Fruit fly (Drosophila melanogaster) whole organism, embryonic: ENCODE results near the gene Cont.

Experiments used
- ATbp ChIP-seq: fragments of 200-800 bp; sonication (Bioruptor generic); optimal IDR thresholded peaks from 2 replicates; lab custom pipeline; 2017; ENCODE audit warnings: missing biosample characterization, mild to moderate bottlenecking, missing genetic modification characterization, missing genetic modification reagents
- Bgb ChIP-seq: fragments of 200-800 bp; sonication (Bioruptor generic); IDR thresholded peaks from 2 replicates; pipeline ENCODE4 v1.3.6; 2022; ENCODE audit warnings: missing biosample characterization, missing genetic modification characterization; ENCODE audit not compliant: partially characterized antibody
- CG10321 ChIP-seq: fragments of 200-800 bp; sonication (Bioruptor generic); IDR thresholded peaks from 2 replicates; pipeline ENCODE4 v1.3.6; 2022; ENCODE audit warnings: missing biosample characterization, missing genetic modification characterization
- CG12942 ChIP-seq: fragments of 200-800 bp; sonication (Bioruptor generic); optimal IDR thresholded peaks from 3 replicates; lab custom pipeline; 2016; ENCODE audit warnings: missing biosample characterization, missing genetic modification characterization
- CG13296 ChIP-seq: fragments of 200-800 bp; sonication (Bioruptor generic); optimal IDR thresholded peaks from 3 replicates; lab custom pipeline; 2018; ENCODE audit warnings: missing biosample characterization, mild to moderate bottlenecking, missing genetic modification characterization
- CG13894 ChIP-seq: fragments of 200-800 bp; sonication (Bioruptor generic); optimal IDR thresholded peaks from 3 replicates; lab custom pipeline; 2018; ENCODE audit warnings: missing biosample characterization, mild to moderate bottlenecking, missing genetic modification characterization, moderate library complexity
- CG14860 ChIP-seq: fragments of 200-800 bp; sonication (Bioruptor generic); IDR thresholded peaks from 3 replicates; pipeline ENCODE4 v1.3.6; 2022; ENCODE audit warnings: missing biosample characterization, missing genetic modification characterization; ENCODE audit not compliant: partially characterized antibody
- CG1529 ChIP-seq: fragments of 200-800 bp; sonication (Bioruptor generic); optimal IDR thresholded peaks from 3 replicates; lab custom pipeline; 2018; ENCODE audit warnings: missing biosample characterization, missing genetic modification characterization
- CG15514 ChIP-seq: fragments of 200-800 bp; sonication (Bioruptor generic); optimal IDR thresholded peaks from 3 replicates; lab custom pipeline; 2017; ENCODE audit warnings: missing biosample characterization, missing genetic modification characterization, mild to moderate bottlenecking, moderate library complexity, missing genetic modification reagents
- CG15601 ChIP-seq: fragments of 200-800 bp; sonication (Bioruptor generic); optimal IDR thresholded peaks from 3 replicates; lab custom pipeline; 2019; ENCODE audit warnings: missing biosample characterization, mild to moderate bottlenecking, missing genetic modification characterization, moderate library complexity
- CG16779 ChIP-seq: fragments of 200-800 bp; sonication (Bioruptor generic); IDR thresholded peaks from 2 replicates; pipeline ENCODE4 v1.3.6; 2022; ENCODE audit warnings: missing biosample characterization, missing genetic modification characterization
- CG17328 ChIP-seq: fragments of 200-800 bp; sonication (Bioruptor generic); IDR thresholded peaks from 2 replicates; pipeline ENCODE4 v1.3.6; 2022; ENCODE audit warnings: missing biosample characterization, missing genetic modification characterization
- CG17361 ChIP-seq: fragments of 200-800 bp; sonication (Bioruptor generic); IDR thresholded peaks from 3 replicates; pipeline ENCODE4 v1.3.6; 2022; ENCODE audit warnings: missing biosample characterization, missing genetic modification characterization
- CG17612 ChIP-seq: fragments of 200-800 bp; sonication (Bioruptor generic); IDR thresholded peaks from 2 replicates; pipeline ENCODE4 v1.3.6; 2022; ENCODE audit warnings: missing biosample characterization, missing genetic modification characterization
- CG17802 ChIP-seq: fragments of 200-800 bp; sonication (Bioruptor generic); optimal IDR thresholded peaks from 2 replicates; lab custom pipeline; 2018; ENCODE audit warnings: missing biosample characterization, mild to moderate bottlenecking, missing genetic modification characterization, moderate library complexity
- CG4854 ChIP-seq: fragments of 200-800 bp; sonication (Bioruptor generic); optimal IDR thresholded peaks from 2 replicates; lab custom pipeline; 2016; ENCODE audit warnings: missing biosample characterization, missing genetic modification characterization, inconsistent platforms
- CG5953 ChIP-seq: fragments of 200-800 bp; sonication (Bioruptor generic); IDR thresholded peaks from 2 replicates; pipeline ENCODE4 v1.3.6; 2022; ENCODE audit warnings: missing biosample characterization, missing genetic modification characterization
- CG6765 ChIP-seq: fragments of 200-800 bp; sonication (Bioruptor generic); optimal IDR thresholded peaks from 3 replicates; lab custom pipeline; 2017; ENCODE audit warnings: missing biosample characterization, mild to moderate bottlenecking, missing genetic modification characterization
- CG7271 ChIP-seq: fragments of 200-800 bp; sonication (Bioruptor generic); optimal IDR thresholded peaks from 2 replicates; lab custom pipeline; 2018; ENCODE audit warnings: missing biosample characterization, mild to moderate bottlenecking, missing genetic modification characterization, moderate library complexity
- CG7987 ChIP-seq: fragments of 200-800 bp; sonication (Bioruptor generic); optimal IDR thresholded peaks from 2 replicates; lab custom pipeline; 2018; ENCODE audit warnings: missing biosample characterization, mild to moderate bottlenecking, missing genetic modification characterization, moderate library complexity
- CkIIα-i1 ChIP-seq: fragments of 200-800 bp; sonication (Bioruptor generic); IDR thresholded peaks from 2 replicates; pipeline ENCODE4 v1.3.6; 2022; ENCODE audit warnings: missing biosample characterization, missing genetic modification characterization
- CrebB ChIP-seq: fragments of 200-800 bp; sonication (Bioruptor generic); optimal IDR thresholded peaks from 3 replicates; lab custom pipeline; 2018; ENCODE audit warnings: missing biosample characterization, mild to moderate bottlenecking, missing genetic modification characterization
- Dek ChIP-seq: fragments of 200-800 bp; sonication (Bioruptor generic); optimal IDR thresholded peaks from 3 replicates; lab custom pipeline; 2019; ENCODE audit warnings: missing biosample characterization, mild to moderate bottlenecking, missing genetic modification characterization, moderate library complexity
- Dref ChIP-seq: fragments of 200-800 bp; sonication (Bioruptor generic); IDR thresholded peaks from 2 replicates; pipeline ENCODE4 v1.3.6; 2022; ENCODE audit warnings: missing biosample characterization, missing genetic modification characterization
- E2f1 ChIP-seq: fragments of 200-800 bp; sonication (Bioruptor generic); IDR thresholded peaks from 2 replicates; pipeline ENCODE4 v1.3.6; 2022; ENCODE audit warnings: missing biosample characterization, missing genetic modification characterization
- E2f2 ChIP-seq: fragments of 200-800 bp; sonication (Bioruptor generic); IDR thresholded peaks from 2 replicates; pipeline ENCODE4 v1.3.6; 2022; ENCODE audit warnings: missing biosample characterization, missing genetic modification characterization
- Eip74EF ChIP-seq, 2 experiments: fragments of 200-800 bp in 1 of 2; fragments of >200 bp in 1 of 2; sonication (Bioruptor generic) in 1 of 2; optimal IDR thresholded peaks; 2 replicates each; lab custom pipeline; 2017 to 2019; ENCODE audit warnings: missing biosample characterization in 2 of 2, missing genetic modification characterization in 2 of 2, mild to moderate bottlenecking in 1 of 2, moderate library complexity in 1 of 2
- Gug ChIP-seq: fragments of 200-800 bp; sonication (Bioruptor generic); IDR thresholded peaks from 4 replicates; pipeline ENCODE4 v1.3.6; 2022; ENCODE audit warnings: missing biosample characterization, missing genetic modification characterization
- H2.0 ChIP-seq: fragments of 200-800 bp; sonication (Bioruptor generic); IDR thresholded peaks from 2 replicates; pipeline ENCODE4 v1.3.6; 2022; ENCODE audit warnings: missing biosample characterization, missing genetic modification characterization
- HHEX ChIP-seq: fragments of 200-800 bp; sonication (Bioruptor generic); optimal IDR thresholded peaks from 3 replicates; lab custom pipeline; 2017; ENCODE audit warnings: missing biosample characterization, mild to moderate bottlenecking, missing genetic modification characterization, missing genetic modification reagents
- Nf-YC ChIP-seq: fragments of 200-800 bp; optimal IDR thresholded peaks from 3 replicates; lab custom pipeline; 2019; ENCODE audit warnings: missing biosample characterization, mild to moderate bottlenecking, missing genetic modification characterization, moderate library complexity
- Oaz ChIP-seq: fragments of 200-800 bp; sonication (Bioruptor generic); IDR thresholded peaks from 2 replicates; pipeline ENCODE4 v1.3.6; 2022; ENCODE audit warnings: missing biosample characterization, missing genetic modification characterization
- Poxn ChIP-seq: fragments of 200-800 bp; sonication (Bioruptor generic); IDR thresholded peaks from 2 replicates; pipeline ENCODE4 v1.3.6; 2022; ENCODE audit warnings: missing biosample characterization, missing genetic modification characterization
- Rx ChIP-seq: fragments of 200-800 bp; sonication (Bioruptor generic); IDR thresholded peaks from 2 replicates; pipeline ENCODE4 v1.3.6; 2022; ENCODE audit warnings: missing biosample characterization, missing genetic modification characterization
- Six4 ChIP-seq: fragments of 200-800 bp; sonication (Bioruptor generic); optimal IDR thresholded peaks from 2 replicates; lab custom pipeline; 2016; ENCODE audit warnings: missing biosample characterization, missing genetic modification characterization
- Trl ChIP-seq, 3 experiments: fragments of >200 bp in 2 of 3; fragments of 200-800 bp in 1 of 3; sonication (Bioruptor generic) in 1 of 3; optimal IDR thresholded peaks; 2 replicates in 1 of 3; 3 replicates in 2 of 3; lab custom pipeline; 2016 to 2017; ENCODE audit warnings: missing biosample characterization in 1 of 3, missing genetic modification characterization in 1 of 3
- ash1 ChIP-seq: fragments of 200-800 bp; sonication (Bioruptor generic); optimal IDR thresholded peaks from 2 replicates; lab custom pipeline; 2018; ENCODE audit warnings: missing biosample characterization, mild to moderate bottlenecking, missing genetic modification characterization
- caup ChIP-seq: fragments of 200-800 bp; sonication (Bioruptor generic); optimal IDR thresholded peaks from 3 replicates; lab custom pipeline; 2017; ENCODE audit warnings: missing biosample characterization, mild to moderate bottlenecking, missing genetic modification characterization, moderate library complexity; ENCODE audit not compliant: severe bottlenecking
- gsb ChIP-seq: fragments of 200-800 bp; sonication (Bioruptor generic); IDR thresholded peaks from 2 replicates; pipeline ENCODE4 v1.3.6; 2022; ENCODE audit warnings: missing biosample characterization, missing genetic modification characterization
- hkb ChIP-seq, 2 experiments: fragments of 200-800 bp in 1 of 2; fragments of >200 bp in 1 of 2; sonication (Bioruptor generic) in 1 of 2; IDR thresholded peaks in 1 of 2; optimal IDR thresholded peaks in 1 of 2; 2 replicates each; pipeline versions ENCODE4 v1.3.6 to Lab custom; 2017 to 2022; ENCODE audit warnings: missing biosample characterization in 1 of 2, missing genetic modification characterization in 1 of 2
- jing ChIP-seq: fragments of 200-800 bp; sonication (Bioruptor generic); optimal IDR thresholded peaks from 2 replicates; lab custom pipeline; 2018; ENCODE audit warnings: missing biosample characterization, mild to moderate bottlenecking, missing genetic modification characterization
- ken ChIP-seq: fragments of 200-800 bp; sonication (Bioruptor generic); IDR thresholded peaks from 3 replicates; pipeline ENCODE4 v1.3.6; 2022; ENCODE audit warnings: missing biosample characterization, missing genetic modification characterization
- lbe ChIP-seq: fragments of 200-800 bp; sonication (Bioruptor generic); optimal IDR thresholded peaks from 2 replicates; lab custom pipeline; 2016; ENCODE audit warnings: missing biosample characterization, mild to moderate bottlenecking, missing genetic modification characterization
- maf-S ChIP-seq: fragments of 200-800 bp; sonication (Bioruptor generic); optimal IDR thresholded peaks from 2 replicates; lab custom pipeline; 2016; ENCODE audit warnings: missing biosample characterization, missing genetic modification characterization
- repo ChIP-seq: fragments of 200-800 bp; sonication (Bioruptor generic); optimal IDR thresholded peaks from 2 replicates; lab custom pipeline; 2016; ENCODE audit warnings: missing biosample characterization, missing genetic modification characterization
- sim ChIP-seq: fragments of 200-800 bp; sonication (Bioruptor generic); IDR thresholded peaks from 2 replicates; pipeline ENCODE4 v1.3.6; 2022; ENCODE audit warnings: missing biosample characterization, missing genetic modification characterization
- sqz ChIP-seq: fragments of 200-800 bp; sonication (Bioruptor generic); optimal IDR thresholded peaks from 3 replicates; lab custom pipeline; 2018; ENCODE audit warnings: missing biosample characterization, mild to moderate bottlenecking, missing genetic modification characterization
- wor ChIP-seq: fragments of 200-800 bp; sonication (Bioruptor generic); IDR thresholded peaks from 2 replicates; pipeline ENCODE4 v1.3.6; 2022; ENCODE audit warnings: missing biosample characterization, missing genetic modification characterization

The Cont gene

DNA sequence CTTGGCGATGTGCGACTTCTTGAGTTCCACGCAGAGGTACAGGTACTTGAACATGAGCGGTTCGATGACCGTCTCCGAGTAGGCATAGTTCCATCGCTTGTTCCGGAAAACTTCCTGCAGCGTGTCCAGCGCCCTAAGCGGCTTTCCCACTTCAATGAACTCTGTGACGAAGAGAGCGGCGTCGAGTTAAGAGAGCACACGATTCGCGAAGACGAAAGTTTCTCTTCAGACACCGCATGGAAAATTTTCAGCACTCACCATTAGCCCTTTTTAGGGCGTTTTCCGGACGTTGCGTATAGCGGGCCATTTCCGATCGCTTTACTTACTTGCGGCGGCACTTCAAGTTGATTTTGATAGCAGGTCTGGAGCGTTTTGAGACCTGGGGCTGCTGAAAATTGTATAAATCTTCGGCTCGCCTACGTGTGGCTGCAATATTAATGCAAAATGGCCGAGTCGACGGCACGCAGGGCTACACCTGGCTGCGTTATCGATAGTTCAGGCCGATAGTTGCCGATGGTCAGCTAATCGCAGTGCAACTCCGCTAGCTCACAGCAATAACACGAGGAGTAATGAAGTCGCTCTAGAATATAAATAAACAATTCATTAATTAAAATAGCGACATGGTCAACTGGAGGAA is 52.5 kb downstream of the Cont start, which contains the start of the genes eIF3a and CG1074 (continued):
- TF ChIP-seq CG12942: peak; percentile 22
- peak; percentile 52 for TF ChIP-seq CG17802 (tag; lab: Kevin White, UChicago)
- TF ChIP-seq ATbp: no peak
- TF ChIP-seq Rx (GFP tag; lab: Robert Waterston, UW): no peak
- TF ChIP-seq maf-S: peak; percentile 65
- TF ChIP-seq E2f2 (GFP tag; lab: Robert Waterston, UW): peak; percentile 66
- TF ChIP-seq CG15514 (GFP tag; lab: Kevin White, UChicago): peak; percentile 91
- peak; percentile 76 for TF ChIP-seq Trl (optimal IDR thresholded peaks at IDR 0.05; lab: Kevin White, UChicago)
- peak; percentile 75 for TF ChIP-seq Trl (GFP tag; optimal IDR thresholded peaks at IDR 0.05; lab: Kevin White, UChicago)
- 0 out of 2 replicates have a peak, but pooled peaks have one; percentile 65 for TF ChIP-seq CG16779 (GFP tag; lab: Robert Waterston, UW)
- TF ChIP-seq Dref (GFP tag; lab: Robert Waterston, UW): peak; percentile 98
- TF ChIP-seq caup: peak; percentile 78
- peak; percentile 31; the same call in 1 of the 2 replicates for TF ChIP-seq H2.0
- TF ChIP-seq E2f1 (GFP tag; lab: Robert Waterston, UW): peak; percentile 49; the same call in 1 of the 2 replicates
- TF ChIP-seq CkIIα-i1 (GFP tag; lab: Robert Waterston, UW): no peak
- peak; percentile 55 for TF ChIP-seq CG15601 (tag; lab: Kevin White, UChicago)
- peak; percentile 70 for TF ChIP-seq CrebB (tag; lab: Kevin White, UChicago)
- no peak for TF ChIP-seq Dek (tag; lab: Kevin White, UChicago)
- TF ChIP-seq CG6765 (GFP tag; lab: Kevin White, UChicago): peak; percentile 73
- TF ChIP-seq Bgb (GFP tag; lab: Robert Waterston, UW): peak; percentile 99
- peak; percentile 45; the same call in 1 of the 3 replicates for TF ChIP-seq ken
- peak; percentile 50; the same call in 1 of the 2 replicates for TF ChIP-seq CG17328 (GFP tag; lab: Robert Waterston, UW)
- TF ChIP-seq Poxn (GFP tag; lab: Robert Waterston, UW): no peak
- TF ChIP-seq wor: no peak
- no peak for TF ChIP-seq sqz (GFP tag; lab: Kevin White, UChicago)
- TF ChIP-seq CG14860 (GFP tag; lab: Robert Waterston, UW): peak; percentile 97
- TF ChIP-seq repo: peak; percentile 62
- TF ChIP-seq jing (GFP tag; lab: Kevin White, UChicago): no peak
- peak; percentile 37; the same call in 1 of the 2 replicates for TF ChIP-seq Oaz (GFP tag; lab: Robert Waterston, UW)
- TF ChIP-seq CG13296: peak; percentile 82
- TF ChIP-seq CG17361 (GFP tag; lab: Robert Waterston, UW): peak; percentile 59; the same call in 2 of the 3 replicates
- TF ChIP-seq CG17612: no peak
- peak; percentile 39; the same call in 1 of the 2 replicates for TF ChIP-seq CG10321 (GFP tag; lab: Robert Waterston, UW)
- TF ChIP-seq Eip74EF (GFP tag; optimal IDR thresholded peaks at IDR 0.05; lab: Kevin White, UChicago): peak in 1 of 2 experiments; percentile 14
- TF ChIP-seq CG1529: no peak
- peak; percentile 56; the same call in 1 of the 4 replicates for TF ChIP-seq Gug (GFP tag; lab: Robert Waterston, UW)
- TF ChIP-seq CG7987 (GFP tag; lab: Kevin White, UChicago): peak; percentile 89
- TF ChIP-seq gsb (GFP tag; lab: Robert Waterston, UW): peak; percentile 44
- TF ChIP-seq lbe (GFP tag; lab: Kevin White, UChicago): peak; percentile 64
- no peak for TF ChIP-seq sim
- peak; percentile 78 for TF ChIP-seq ash1
- no peak for TF ChIP-seq Six4
- no peak for TF ChIP-seq hkb (optimal IDR thresholded peaks at IDR 0.05; lab: Kevin White, UChicago)
- peak; percentile 46 for TF ChIP-seq hkb (GFP tag; IDR thresholded peaks at IDR 0.05; lab: Robert Waterston, UW)
- TF ChIP-seq CG5953 (GFP tag; lab: Robert Waterston, UW): no peak
- TF ChIP-seq HHEX (GFP tag; lab: Kevin White, UChicago): peak; percentile 74
- TF ChIP-seq CG4854 (GFP tag; lab: Kevin White, UChicago): peak; percentile 55
- TF ChIP-seq CG13894 (tag; lab: Kevin White, UChicago): peak; percentile 82
- peak; percentile 78 for TF ChIP-seq CG7271 (tag; lab: Kevin White, UChicago)
- peak; percentile 64 for TF ChIP-seq Nf-YC (tag; lab: Kevin White, UChicago)
